Fruit fly (Drosophila melanogaster) whole organism: ENCODE measurements around the gene CG9813.

Source experiments
- CG8478 ChIP-seq: fragments of >200 bp; optimal IDR thresholded peaks from 2 replicates; lab custom pipeline; 2018; ENCODE audit warnings: inconsistent platforms
- Dll ChIP-seq: fragments of >200 bp; optimal IDR thresholded peaks from 2 replicates; lab custom pipeline; 2017
- EcR ChIP-seq, 2 experiments: fragments of >200 bp; optimal IDR thresholded peaks; 2 replicates each; lab custom pipeline; 2017; ENCODE audit warnings: missing biosample characterization in 2 of 2, missing genetic modification characterization in 2 of 2, missing genetic modification reagents in 2 of 2
- pan ChIP-seq: fragments of >200 bp; optimal IDR thresholded peaks from 2 replicates; lab custom pipeline; 2017
- psq ChIP-seq: fragments of >200 bp; optimal IDR thresholded peaks from 2 replicates; lab custom pipeline; 2017
- usp ChIP-seq: fragments of >200 bp; optimal IDR thresholded peaks from 2 replicates; lab custom pipeline; 2017; ENCODE audit warnings: missing biosample characterization, missing genetic modification characterization, mixed read lengths

dm6 chr3R:13388160-13388870 is 8.7 kb upstream of the CG9813 start, which contains the start of gene CG9799:
- TF ChIP-seq psq (lab: Kevin White, UChicago) (no peak), usp (GFP tag; lab: Kevin White, UChicago) (no peak), EcR (GFP tag; optimal IDR thresholded peaks at IDR 0.05; lab: Kevin White, UChicago) (no peak), CG8478 (lab: Kevin White, UChicago) (no peak), pan (lab: Kevin White, UChicago) (no peak), Dll (lab: Kevin White, UChicago) (no peak)
